Worm (Caenorhabditis elegans) whole organism, L1 larva: ENCODE results near the gene ced-5.

Source experiments
- F16B12.6 ChIP-seq: fragments of 150-350 bp; optimal IDR thresholded peaks from 2 replicates; lab custom pipeline; 2014; ENCODE audit warnings: missing biosample characterization, missing genetic modification characterization
- aha-1 ChIP-seq: fragments of 150-350 bp; optimal IDR thresholded peaks from 2 replicates; lab custom pipeline; 2014; ENCODE audit warnings: missing biosample characterization, missing genetic modification characterization
- blmp-1 ChIP-seq: fragments of 150-350 bp; optimal IDR thresholded peaks from 2 replicates; lab custom pipeline; 2014; ENCODE audit warnings: missing biosample characterization, missing genetic modification characterization
- ceh-8 ChIP-seq: fragments of 200-800 bp; sonication (Bioruptor generic); optimal IDR thresholded peaks from 2 replicates; lab custom pipeline; 2018; ENCODE audit warnings: mild to moderate bottlenecking, missing genetic modification characterization, moderate library complexity, missing compliant biosample characterization
- dpl-1 ChIP-seq, 3 experiments: fragments of 150-350 bp in 2 of 3; sonication (generic microtip) in 1 of 3; optimal IDR thresholded peaks; 2 replicates each; lab custom pipeline; 2014 to 2017; ENCODE audit warnings: missing biosample characterization in 3 of 3, missing genetic modification characterization in 3 of 3, missing genetic modification reagents in 3 of 3
- efl-1 ChIP-seq, 4 experiments: fragments of 150-350 bp; optimal IDR thresholded peaks in 3 of 4; peaks in 1 of 4; 1 replicate in 1 of 4; 2 replicates in 3 of 4; lab custom pipeline; 2014; ENCODE audit warnings: missing biosample characterization in 2 of 4, missing genetic modification characterization in 2 of 4, missing genetic modification reagents in 2 of 4
- elt-2 ChIP-seq: sonication (generic microtip); optimal IDR thresholded peaks from 2 replicates; lab custom pipeline; 2016; ENCODE audit warnings: missing genetic modification characterization, mild to moderate bottlenecking, inconsistent platforms, missing compliant biosample characterization, missing genetic modification reagents
- fos-1 ChIP-seq: fragments of 150-350 bp; optimal IDR thresholded peaks from 2 replicates; lab custom pipeline; 2014; ENCODE audit warnings: missing biosample characterization, missing genetic modification characterization
- hlh-17 ChIP-seq: fragments of 200-800 bp; sonication (Bioruptor generic); optimal IDR thresholded peaks from 2 replicates; lab custom pipeline; 2018; ENCODE audit warnings: missing genetic modification characterization, mild to moderate bottlenecking, missing compliant biosample characterization, moderate library complexity, borderline replicate concordance
- hlh-4 ChIP-seq: sonication (generic microtip); optimal IDR thresholded peaks from 2 replicates; lab custom pipeline; 2016; ENCODE audit warnings: mild to moderate bottlenecking, missing genetic modification characterization, missing compliant biosample characterization
- hpl-2 ChIP-seq: fragments of 150-350 bp; optimal IDR thresholded peaks from 2 replicates; lab custom pipeline; 2014; ENCODE audit warnings: missing biosample characterization, missing genetic modification reagents, missing genetic modification characterization
- lin-15B ChIP-seq: fragments of 150-350 bp; sonication (generic microtip); optimal IDR thresholded peaks from 3 replicates; lab custom pipeline; 2014; ENCODE audit warnings: missing biosample characterization, missing genetic modification characterization
- lin-35 ChIP-seq, 2 experiments: fragments of 150-350 bp; optimal IDR thresholded peaks; 2 replicates each; lab custom pipeline; 2014; ENCODE audit warnings: missing biosample characterization in 2 of 2, missing genetic modification characterization in 2 of 2, missing genetic modification reagents in 2 of 2
- lin-39 ChIP-seq: fragments of 150-350 bp; optimal IDR thresholded peaks from 2 replicates; lab custom pipeline; 2014; ENCODE audit warnings: missing biosample characterization, missing genetic modification reagents, missing genetic modification characterization
- lsy-2 ChIP-seq, 2 experiments: fragments of 150-350 bp; optimal IDR thresholded peaks; 2 replicates each; lab custom pipeline; 2014; ENCODE audit warnings: missing biosample characterization in 2 of 2, missing genetic modification characterization in 2 of 2
- mab-9 ChIP-seq: fragments of 200-800 bp; sonication (Bioruptor generic); IDR thresholded peaks from 2 replicates; pipeline ENCODE4 v1.3.6; 2022; ENCODE audit warnings: missing genetic modification reagents, missing genetic modification characterization, missing compliant biosample characterization
- mef-2 ChIP-seq: fragments of 150-350 bp; optimal IDR thresholded peaks from 2 replicates; lab custom pipeline; 2014; ENCODE audit warnings: missing biosample characterization, missing genetic modification characterization
- mep-1 ChIP-seq: fragments of 150-350 bp; optimal IDR thresholded peaks from 2 replicates; lab custom pipeline; 2014; ENCODE audit warnings: missing biosample characterization, missing genetic modification characterization
- nhr-12 ChIP-seq: sonication (generic microtip); optimal IDR thresholded peaks from 2 replicates; lab custom pipeline; 2017; ENCODE audit warnings: missing biosample characterization, missing genetic modification characterization
- nhr-237 ChIP-seq: fragments of 150-350 bp; optimal IDR thresholded peaks from 2 replicates; lab custom pipeline; 2014; ENCODE audit warnings: missing biosample characterization, missing genetic modification characterization
- nhr-47 ChIP-seq: sonication (generic microtip); optimal IDR thresholded peaks from 2 replicates; lab custom pipeline; 2016; ENCODE audit warnings: mild to moderate bottlenecking, missing genetic modification characterization, moderate library complexity, missing compliant biosample characterization
- nhr-71 ChIP-seq: sonication (generic microtip); optimal IDR thresholded peaks from 2 replicates; lab custom pipeline; 2016; ENCODE audit warnings: mild to moderate bottlenecking, missing genetic modification characterization, moderate library complexity, missing compliant biosample characterization
- nhr-77 ChIP-seq: fragments of 150-350 bp; optimal IDR thresholded peaks from 2 replicates; lab custom pipeline; 2014; ENCODE audit warnings: missing biosample characterization, missing genetic modification characterization
- nhr-85 ChIP-seq: sonication (generic microtip); peaks from one replicate; lab custom pipeline; 2016; ENCODE audit warnings: missing genetic modification characterization, inconsistent platforms, missing compliant biosample characterization
- pax-3 ChIP-seq: fragments of 200-800 bp; sonication (Bioruptor generic); optimal IDR thresholded peaks from 2 replicates; lab custom pipeline; 2018; ENCODE audit warnings: mild to moderate bottlenecking, missing genetic modification characterization, moderate library complexity, missing compliant biosample characterization
- rnt-1 ChIP-seq: sonication (generic microtip); optimal IDR thresholded peaks from 2 replicates; lab custom pipeline; 2016; ENCODE audit warnings: mild to moderate bottlenecking, missing genetic modification characterization, moderate library complexity, missing compliant biosample characterization
- skn-1 ChIP-seq: fragments of 150-350 bp; optimal IDR thresholded peaks from 2 replicates; lab custom pipeline; 2014; ENCODE audit warnings: missing biosample characterization, missing genetic modification characterization
- snu-23 ChIP-seq: sonication (generic microtip); optimal IDR thresholded peaks from 2 replicates; lab custom pipeline; 2016; ENCODE audit warnings: missing genetic modification characterization, missing compliant biosample characterization
- sup-37 ChIP-seq: fragments of 200-800 bp; sonication (Bioruptor generic); optimal IDR thresholded peaks from 2 replicates; lab custom pipeline; 2018; ENCODE audit warnings: mild to moderate bottlenecking, missing genetic modification characterization, missing compliant biosample characterization
- tbx-2 ChIP-seq: sonication (generic microtip); optimal IDR thresholded peaks from 2 replicates; lab custom pipeline; 2016; ENCODE audit warnings: missing genetic modification characterization, missing compliant biosample characterization
- unc-30 ChIP-seq: sonication (generic microtip); optimal IDR thresholded peaks from 2 replicates; lab custom pipeline; 2017; ENCODE audit warnings: missing biosample characterization, missing genetic modification characterization
- unc-62 ChIP-seq: fragments of 150-350 bp; optimal IDR thresholded peaks from 2 replicates; lab custom pipeline; 2014; ENCODE audit warnings: missing biosample characterization, missing genetic modification reagents, missing genetic modification characterization
- unc-86 ChIP-seq: sonication (generic microtip); optimal IDR thresholded peaks from 2 replicates; lab custom pipeline; 2016; ENCODE audit warnings: missing genetic modification characterization, missing compliant biosample characterization
- vab-15 ChIP-seq: sonication (generic microtip); optimal IDR thresholded peaks from 2 replicates; lab custom pipeline; 2017; ENCODE audit warnings: missing genotype, mild to moderate bottlenecking, missing genetic modification characterization, missing compliant biosample characterization
- xbp-1 ChIP-seq: sonication (generic microtip); optimal IDR thresholded peaks from 2 replicates; lab custom pipeline; 2016; ENCODE audit warnings: missing genetic modification characterization, missing compliant biosample characterization
- zag-1 ChIP-seq: fragments of 150-350 bp; optimal IDR thresholded peaks from 2 replicates; lab custom pipeline; 2014; ENCODE audit warnings: missing biosample characterization, missing genetic modification characterization
- zip-4 ChIP-seq: fragments of 200-800 bp; sonication (Bioruptor generic); optimal IDR thresholded peaks from 2 replicates; lab custom pipeline; 2018; ENCODE audit warnings: mild to moderate bottlenecking, missing genetic modification characterization, moderate library complexity, missing compliant biosample characterization
- ztf-4 ChIP-seq: fragments of 150-350 bp; optimal IDR thresholded peaks from 2 replicates; lab custom pipeline; 2014; ENCODE audit warnings: missing biosample characterization, missing genetic modification characterization

The ced-5 gene

DNA sequence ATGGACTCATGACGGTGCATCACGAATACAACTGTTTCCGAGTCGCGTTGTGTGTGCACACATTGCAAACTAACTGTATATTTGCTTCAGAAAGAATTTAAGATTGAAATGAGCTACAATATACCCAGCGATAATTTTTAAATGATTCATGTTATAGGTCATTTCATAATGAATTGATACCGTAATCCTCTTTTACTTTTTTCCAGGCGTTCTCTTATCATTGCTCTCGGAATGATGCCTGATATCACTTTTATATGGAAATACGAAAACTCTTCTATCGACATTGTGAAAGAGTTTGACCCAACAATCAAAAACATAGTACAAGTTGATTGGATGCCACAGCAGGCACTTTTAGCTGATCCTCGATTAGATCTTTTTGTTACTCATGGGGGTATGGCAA lies 17.5 kb upstream of the ced-5 start:
- TF ChIP-seq fos-1 (no peak), unc-62 (GFP tag; lab: Kevin White, UChicago) (no peak), tbx-2 (no peak), snu-23 (GFP tag; lab: Kevin White, UChicago) (no peak), elt-2 (peak; percentile 6), ztf-4 (tag; lab: Kevin White, UChicago) (no peak), lin-39 (tag; lab: Kevin White, UChicago) (no peak), lsy-2 (tag; optimal IDR thresholded peaks at IDR 0.05; lab: Kevin White, UChicago) (peak in 1 of 2 experiments; percentile 19), zag-1 (tag; lab: Kevin White, UChicago) (no peak), nhr-12 (tag; lab: Kevin White, UChicago) (no peak), lin-15B (tag; lab: Kevin White, UChicago) (no peak), aha-1 (tag; lab: Kevin White, UChicago) (no peak), hlh-17 (GFP tag; lab: Kevin White, UChicago) (no peak), lin-35 (GFP tag; optimal IDR thresholded peaks at IDR 0.05; lab: Kevin White, UChicago) (no peak), mab-9 (GFP tag; lab: Robert Waterston, UW) (no peak), mef-2 (tag; lab: Kevin White, UChicago) (no peak), nhr-237 (tag; lab: Kevin White, UChicago) (no peak)

DNA sequence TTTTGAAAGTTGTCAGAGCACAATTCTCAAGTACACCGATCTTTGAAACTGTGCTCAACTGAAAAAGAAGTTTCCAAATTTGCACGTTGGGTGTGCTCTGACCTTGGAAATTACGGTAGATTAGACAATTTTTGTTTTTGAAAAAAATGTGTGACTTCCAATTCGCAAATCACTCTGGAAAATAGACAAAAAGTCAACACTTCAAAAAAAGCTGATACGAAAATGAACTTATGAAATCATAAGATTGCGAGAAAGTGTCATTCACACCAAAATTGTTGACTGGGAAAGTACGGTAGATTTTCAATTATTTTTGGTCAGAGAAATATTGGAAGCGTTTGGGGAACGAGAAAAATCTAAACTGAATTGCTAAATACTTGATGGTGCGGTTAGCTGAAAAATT lies 16.6 kb upstream of the ced-5 start:
- TF ChIP-seq skn-1 (tag; lab: Kevin White, UChicago) (no peak), sup-37 (GFP tag; lab: Kevin White, UChicago) (no peak), mab-9 (GFP tag; lab: Robert Waterston, UW) (no peak), rnt-1 (tag; lab: Kevin White, UChicago) (no peak), ceh-8 (no peak), nhr-71 (tag; lab: Kevin White, UChicago) (no peak), xbp-1 (tag; lab: Kevin White, UChicago) (no peak), mep-1 (tag; lab: Kevin White, UChicago) (no peak)

DNA sequence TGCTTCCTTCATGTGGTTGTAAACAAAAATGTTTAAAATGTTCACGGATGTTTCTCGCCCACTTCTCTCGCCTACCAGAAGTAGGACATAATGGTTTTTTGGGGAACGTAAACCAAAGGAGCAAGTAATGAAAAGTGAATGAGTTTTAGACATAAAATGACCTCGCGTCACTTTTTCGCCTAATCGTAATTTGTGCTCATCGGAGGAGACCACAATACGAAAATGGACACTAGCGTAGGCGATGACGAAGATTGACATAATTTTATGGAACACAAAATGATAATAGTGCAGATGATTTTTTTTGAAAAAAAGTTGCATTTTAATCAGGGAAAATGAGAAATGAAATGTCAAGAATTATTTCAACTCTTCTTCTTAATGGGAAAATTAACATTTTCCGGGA lies 15.2 kb upstream of the ced-5 start:
- TF ChIP-seq unc-86 (no peak), dpl-1 (GFP tag; optimal IDR thresholded peaks at IDR 0.05; lab: Kevin White, UChicago) (no peak), nhr-85 (tag; lab: Kevin White, UChicago) (no peak), nhr-47 (tag; lab: Kevin White, UChicago) (no peak), lin-39 (tag; lab: Kevin White, UChicago) (no peak), aha-1 (tag; lab: Kevin White, UChicago) (no peak), hlh-4 (no peak)

DNA sequence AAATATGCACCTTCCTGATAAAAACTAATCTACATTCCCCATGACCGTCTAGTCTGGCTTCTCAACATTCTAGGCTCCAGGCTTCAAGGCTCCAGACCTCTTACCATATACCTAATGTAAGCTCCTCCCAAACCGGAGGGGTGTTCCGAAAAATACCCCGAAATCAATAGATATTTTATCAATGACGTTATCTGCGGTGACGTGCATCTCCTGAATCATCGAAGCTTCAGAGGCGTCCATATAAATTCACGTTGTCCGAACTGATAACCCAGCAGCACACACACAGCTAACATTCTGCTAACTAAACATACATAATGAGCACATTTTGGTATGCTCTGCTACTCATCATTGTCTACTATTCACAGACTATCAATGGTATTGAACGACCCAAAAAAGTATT lies 14.4 kb upstream of the ced-5 start, which contains the start of gene ugt-44:
ugt-44 (plus strand) TSS at position 248 of the 400 bp plus-strand sequence.
- TF ChIP-seq elt-2 = peak; percentile 74
- TF ChIP-seq hpl-2 (GFP tag; lab: Kevin White, UChicago) = no peak

- TF ChIP-seq efl-1 (optimal IDR thresholded peaks at IDR 0.05; lab: Kevin White, UChicago) (no peak), efl-1 (GFP tag; optimal IDR thresholded peaks at IDR 0.05 in 1 of 2; lab: Kevin White, UChicago) (no peak), unc-30 (tag; lab: Kevin White, UChicago) (no peak), vab-15 (tag; lab: Kevin White, UChicago) (no peak), nhr-77 (tag; lab: Kevin White, UChicago) (no peak), blmp-1 (no peak), F16B12.6 (no peak), zip-4 (GFP tag; lab: Kevin White, UChicago) (no peak), pax-3 (no peak)
Observed at ce11 chrIV:10472478-10472877, 11.4 kb upstream of the ced-5 start, which contains the start of gene bgnt-1.1. TSS of gene bgnt-1.1 (plus strand) at chrIV:10472778.
